Worm (Caenorhabditis elegans): ENCODE results near the gene perm-4.

DNA sequence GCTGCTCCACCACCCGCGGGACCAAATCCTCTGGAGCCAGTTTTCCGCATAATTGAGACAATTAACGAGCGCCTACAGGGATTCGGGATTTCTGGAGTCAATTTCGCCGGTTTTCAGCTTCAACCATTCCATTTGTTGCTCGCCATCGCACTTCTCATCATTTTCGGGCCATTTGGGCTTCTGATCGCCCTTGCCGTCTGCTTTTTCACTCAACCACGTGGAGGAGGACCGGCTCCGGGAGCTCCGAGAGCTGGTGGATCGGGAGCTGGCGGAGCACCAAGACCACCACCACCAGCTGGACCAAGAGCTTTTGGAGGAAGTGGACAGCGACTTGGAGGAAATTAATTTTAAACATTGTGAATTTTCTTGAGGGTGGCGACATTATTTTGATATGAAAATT is 28.8 kb downstream of the perm-4 start:
- TF ChIP-seq him-1 (tag; optimal IDR thresholded peaks at IDR 0.05) (no peak), dao-5 (tag; optimal IDR thresholded peaks at IDR 0.05) (no peak), W03F9.2 (tag; optimal IDR thresholded peaks at IDR 0.05) (no peak)

Data from whole organism, L4/young adult.